Worm (Caenorhabditis elegans) whole organism, dauer: ENCODE data around the gene F14E5.2.

Source experiments
- unc-62 ChIP-seq: sonication (generic microtip); optimal IDR thresholded peaks from 2 replicates; lab custom pipeline; 2017; ENCODE audit warnings: missing biosample characterization, missing genetic modification reagents, missing genetic modification characterization

The F14E5.2 gene

ce11 chrII:8412935-8413334, 15.7 kb downstream of the F14E5.2 start:
- TF ChIP-seq unc-62 (GFP tag; lab: Kevin White, UChicago), result no peak

ce11 chrII:8412061-8412721, 16.5 kb downstream of the F14E5.2 start, which contains the start of gene efl-3:
efl-3 (plus strand) TSS chrII:8412671.
- no peak for TF ChIP-seq unc-62 (GFP tag; lab: Kevin White, UChicago)

- TF ChIP-seq unc-62 (GFP tag; lab: Kevin White, UChicago), result no peak
Measured at ce11 chrII:8411002-8411401, 17.7 kb downstream of the F14E5.2 start.

ce11 chrII:8409538-8409937, 19.1 kb downstream of the F14E5.2 start:
- TF ChIP-seq unc-62 (GFP tag; lab: Kevin White, UChicago), result no peak

DNA sequence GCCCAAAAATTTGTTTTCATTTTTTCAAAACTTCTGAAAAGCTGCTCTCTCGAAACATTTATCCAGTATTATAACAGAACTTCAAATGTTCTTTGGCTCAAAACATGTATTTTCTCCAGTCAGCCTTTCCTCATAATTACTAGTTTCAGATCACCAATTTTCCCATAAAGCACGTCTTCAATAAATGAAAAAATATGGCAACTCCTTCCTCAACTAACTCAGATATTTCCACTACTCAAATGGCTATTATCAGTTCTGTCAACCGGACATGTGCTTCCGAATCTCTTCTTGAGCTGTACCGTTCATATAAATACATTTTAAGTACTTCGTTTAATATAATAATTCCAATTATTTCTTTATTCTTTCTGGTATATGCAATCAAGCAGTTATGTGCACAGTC, 21.2 kb downstream of the F14E5.2 start, which contains the start of gene sra-13:
TSS of gene sra-13 (plus strand) at position 195 of the 400 bp plus-strand sequence.
- no peak for TF ChIP-seq unc-62 (GFP tag; lab: Kevin White, UChicago)

- no peak for TF ChIP-seq unc-62 (GFP tag; lab: Kevin White, UChicago)
Measured at ce11 chrII:8405303-8405702, 23.4 kb downstream of the F14E5.2 start, which contains the start of gene ubc-24. ubc-24 (plus strand) TSS chrII:8405603.

DNA sequence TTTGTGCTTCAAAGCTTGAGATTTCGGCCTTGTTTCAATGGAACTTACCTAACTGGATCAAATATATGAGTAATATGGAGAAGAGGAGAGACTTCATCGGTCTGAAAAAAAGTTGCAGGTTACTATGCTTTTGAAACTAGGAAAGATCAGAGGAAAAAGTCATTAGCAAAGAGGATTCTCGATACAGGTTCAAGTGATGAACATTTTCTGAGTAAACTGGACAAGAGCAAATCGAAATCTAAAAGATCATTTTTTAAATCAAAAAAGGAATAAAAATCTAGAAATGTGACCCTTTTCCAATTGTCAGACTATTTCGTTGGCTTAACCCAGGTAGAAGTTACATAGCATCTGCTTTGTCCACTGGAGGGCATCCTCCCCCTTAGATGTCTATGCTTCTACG, 23.9 kb downstream of the F14E5.2 start, which contains the start of gene skpo-1:
TSS of gene skpo-1 (minus strand) at position 101 of the 400 bp plus-strand sequence.
- TF ChIP-seq unc-62 (GFP tag; lab: Kevin White, UChicago), result no peak

DNA sequence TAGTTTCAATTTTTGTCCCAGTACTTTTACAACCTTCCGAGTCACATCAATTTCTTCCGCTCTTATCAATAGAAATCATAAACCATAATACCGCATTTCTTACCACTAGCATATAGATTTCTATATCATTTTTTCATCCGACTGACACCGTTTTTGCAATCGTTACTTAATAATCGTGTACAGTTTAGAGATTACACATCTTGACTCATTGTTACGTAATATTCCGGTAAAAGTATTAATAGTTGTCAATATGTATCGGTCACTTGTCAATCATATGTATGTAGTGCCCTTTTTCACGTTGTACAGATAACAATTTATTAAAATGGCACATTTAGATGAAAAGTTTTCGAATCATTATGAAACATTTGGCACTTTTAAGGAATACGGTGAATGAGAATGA, 28.7 kb downstream of the F14E5.2 start:
- no peak for TF ChIP-seq unc-62 (GFP tag; lab: Kevin White, UChicago)

DNA sequence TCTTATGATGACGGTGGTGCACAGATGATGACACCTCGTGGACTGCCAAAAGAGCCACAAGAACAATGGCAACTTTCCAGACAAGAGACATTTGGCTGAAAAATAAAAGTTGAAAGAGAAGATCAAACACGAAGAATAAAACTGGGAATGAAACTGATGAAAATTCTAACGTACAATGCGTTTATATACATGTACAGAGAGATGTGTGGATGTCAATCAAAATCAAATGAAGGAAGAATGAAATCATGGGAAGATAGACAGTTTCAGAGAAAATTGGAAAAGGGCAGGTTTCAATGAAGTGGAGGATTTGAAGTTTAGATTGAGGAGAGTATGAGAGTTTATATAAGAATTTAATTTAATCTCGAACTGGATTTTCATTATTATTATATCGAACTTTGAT, 29.6 kb downstream of the F14E5.2 start, which contains the start of gene dod-23:
TSS of gene dod-23 (minus strand) at position 101 of the 400 bp plus-strand sequence.
- TF ChIP-seq unc-62 (GFP tag; lab: Kevin White, UChicago), result no peak

DNA sequence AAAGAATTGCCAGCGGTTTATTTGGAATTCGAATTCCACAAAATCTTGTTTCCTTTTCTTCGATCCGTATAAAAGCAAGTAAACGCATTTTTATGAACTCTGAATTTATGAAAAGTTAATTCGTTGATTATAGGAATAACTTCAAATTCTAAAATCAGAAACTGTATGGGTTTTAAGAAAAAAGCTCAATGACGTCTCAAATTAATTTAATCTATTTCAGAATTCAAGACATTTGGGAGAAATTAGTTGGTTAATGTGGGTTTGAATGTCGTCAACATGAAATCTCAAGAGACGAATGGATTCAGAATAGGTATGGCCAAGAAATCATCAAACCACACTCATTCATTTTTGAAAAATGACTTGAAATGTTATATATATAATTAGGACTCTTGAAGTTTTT, 32.6 kb downstream of the F14E5.2 start, which contains the start of gene F49E12.7:
TSS of gene F49E12.7 (minus strand) at position 101 of the 400 bp plus-strand sequence.
- no peak for TF ChIP-seq unc-62 (GFP tag; lab: Kevin White, UChicago)

- no peak for TF ChIP-seq unc-62 (GFP tag; lab: Kevin White, UChicago)
Measured at ce11 chrII:8394205-8394604, 34.5 kb downstream of the F14E5.2 start, which contains the start of gene F49E12.8. F49E12.8 (minus strand) TSS chrII:8394305.

ce11 chrII:8392215-8392614, 36.4 kb downstream of the F14E5.2 start:
- TF ChIP-seq unc-62 (GFP tag; lab: Kevin White, UChicago), result no peak

- TF ChIP-seq unc-62 (GFP tag; lab: Kevin White, UChicago), result no peak
Measured at ce11 chrII:8390751-8391150, 37.9 kb downstream of the F14E5.2 start, which contains the start of gene F49E12.10. F49E12.10 (plus strand) TSS chrII:8391051.

ce11 chrII:8388001-8388513, 40.6 kb downstream of the F14E5.2 start, which contains the start of gene drd-1:
drd-1 (plus strand) TSS chrII:8388051.
- TF ChIP-seq unc-62 (GFP tag; lab: Kevin White, UChicago), result no peak

- no peak for TF ChIP-seq unc-62 (GFP tag; lab: Kevin White, UChicago)
Measured at ce11 chrII:8386897-8387296, 41.8 kb downstream of the F14E5.2 start.

- no peak for TF ChIP-seq unc-62 (GFP tag; lab: Kevin White, UChicago)
Measured at ce11 chrII:8385561-8385960, 43.1 kb downstream of the F14E5.2 start.
